Fruit fly (Drosophila melanogaster) whole organism, larva: ENCODE data around the gene CG12071.

Experiments
- noc ChIP-seq: fragments of 200-800 bp; sonication (Bioruptor generic); optimal IDR thresholded peaks from 3 replicates; lab custom pipeline; 2019; ENCODE audit warnings: missing biosample characterization, mild to moderate bottlenecking, missing genetic modification characterization, moderate library complexity

The CG12071 gene

dm6 chr3R:30827544-30827943 is 53.3 kb downstream of the CG12071 start, which contains the start of gene CG15544:
TSS of gene CG15544 (plus strand) at chr3R:30827819.
- TF ChIP-seq noc, result no peak
